Fruit fly (Drosophila melanogaster) whole organism, embryonic: ENCODE results near the gene TwdlE.

Source experiments
- Bdp1 ChIP-seq: fragments of 200-800 bp; sonication (Bioruptor generic); optimal IDR thresholded peaks from 3 replicates; lab custom pipeline; 2016; ENCODE audit warnings: missing biosample characterization, missing genetic modification characterization
- CG10366 ChIP-seq: fragments of 200-800 bp; sonication (Bioruptor generic); IDR thresholded peaks from 2 replicates; pipeline ENCODE4 v1.3.6; 2022; ENCODE audit warnings: missing biosample characterization, missing genetic modification characterization
- CG10959 ChIP-seq: fragments of 200-800 bp; sonication (Bioruptor generic); IDR thresholded peaks from 2 replicates; pipeline ENCODE4 v1.3.6; 2022; ENCODE audit warnings: missing biosample characterization, missing genetic modification characterization
- CG10979 ChIP-seq: fragments of 200-800 bp; sonication (Bioruptor generic); optimal IDR thresholded peaks from 2 replicates; lab custom pipeline; 2018; ENCODE audit warnings: missing biosample characterization, mild to moderate bottlenecking, missing genetic modification characterization, moderate library complexity
- CG12391 ChIP-seq: fragments of 200-800 bp; sonication (Bioruptor generic); optimal IDR thresholded peaks from 3 replicates; lab custom pipeline; 2018; ENCODE audit warnings: missing biosample characterization, mild to moderate bottlenecking, missing genetic modification characterization, moderate library complexity
- CG12744 ChIP-seq: fragments of 200-800 bp; sonication (Bioruptor generic); optimal IDR thresholded peaks from 2 replicates; lab custom pipeline; 2016; ENCODE audit warnings: missing biosample characterization, missing genetic modification characterization
- CG12769 ChIP-seq: fragments of 200-800 bp; sonication (Bioruptor generic); optimal IDR thresholded peaks from 2 replicates; lab custom pipeline; 2019; ENCODE audit warnings: missing biosample characterization, mild to moderate bottlenecking, missing genetic modification characterization, moderate library complexity
- CG12942 ChIP-seq: fragments of 200-800 bp; sonication (Bioruptor generic); optimal IDR thresholded peaks from 3 replicates; lab custom pipeline; 2016; ENCODE audit warnings: missing biosample characterization, missing genetic modification characterization
- CG15011 ChIP-seq: fragments of 200-800 bp; sonication (Bioruptor generic); optimal IDR thresholded peaks from 3 replicates; lab custom pipeline; 2018; ENCODE audit warnings: missing biosample characterization, mild to moderate bottlenecking, missing genetic modification characterization
- CG15514 ChIP-seq: fragments of 200-800 bp; sonication (Bioruptor generic); optimal IDR thresholded peaks from 3 replicates; lab custom pipeline; 2017; ENCODE audit warnings: missing biosample characterization, missing genetic modification characterization, mild to moderate bottlenecking, moderate library complexity, missing genetic modification reagents
- CG1603 ChIP-seq: fragments of 200-800 bp; sonication (Bioruptor generic); optimal IDR thresholded peaks from 2 replicates; lab custom pipeline; 2019; ENCODE audit warnings: missing biosample characterization, mild to moderate bottlenecking, missing genetic modification characterization, moderate library complexity
- CG16815 ChIP-seq: fragments of 200-800 bp; sonication (Bioruptor generic); optimal IDR thresholded peaks from 3 replicates; lab custom pipeline; 2017; ENCODE audit warnings: missing biosample characterization, mild to moderate bottlenecking, missing genetic modification characterization
- CG17186 ChIP-seq: fragments of 200-800 bp; sonication (Bioruptor generic); optimal IDR thresholded peaks from 3 replicates; lab custom pipeline; 2017; ENCODE audit warnings: missing biosample characterization, missing genetic modification reagents, missing genetic modification characterization
- CG17829 ChIP-seq: fragments of 200-800 bp; optimal IDR thresholded peaks from 2 replicates; lab custom pipeline; 2019; ENCODE audit warnings: missing biosample characterization, mild to moderate bottlenecking, missing genetic modification characterization, moderate library complexity
- CG18262 ChIP-seq: fragments of 200-800 bp; optimal IDR thresholded peaks from 3 replicates; lab custom pipeline; 2019; ENCODE audit warnings: missing biosample characterization, mild to moderate bottlenecking, missing genetic modification characterization, moderate library complexity
- CG4282 ChIP-seq: fragments of 200-800 bp; sonication (Bioruptor generic); optimal IDR thresholded peaks from 2 replicates; lab custom pipeline; 2016; ENCODE audit warnings: missing biosample characterization, missing genetic modification characterization
- CG5953 ChIP-seq: fragments of 200-800 bp; sonication (Bioruptor generic); IDR thresholded peaks from 2 replicates; pipeline ENCODE4 v1.3.6; 2022; ENCODE audit warnings: missing biosample characterization, missing genetic modification characterization
- CG6654 ChIP-seq: fragments of 200-800 bp; sonication (Bioruptor generic); optimal IDR thresholded peaks from 2 replicates; lab custom pipeline; 2017; ENCODE audit warnings: missing biosample characterization, mild to moderate bottlenecking, missing genetic modification characterization
- CG6813 ChIP-seq: fragments of 200-800 bp; sonication (Bioruptor generic); optimal IDR thresholded peaks from 2 replicates; lab custom pipeline; 2017; ENCODE audit warnings: missing biosample characterization, missing genetic modification characterization, mild to moderate bottlenecking, moderate library complexity, missing genetic modification reagents
- CG7786 ChIP-seq: fragments of 200-800 bp; sonication (Bioruptor generic); optimal IDR thresholded peaks from 2 replicates; lab custom pipeline; 2016; ENCODE audit warnings: missing biosample characterization, missing genetic modification characterization
- CG9727 ChIP-seq: fragments of 200-800 bp; sonication (Bioruptor generic); optimal IDR thresholded peaks from 3 replicates; lab custom pipeline; 2017; ENCODE audit warnings: missing biosample characterization, mild to moderate bottlenecking, missing genetic modification characterization
- CkIIα-i1 ChIP-seq: fragments of 200-800 bp; sonication (Bioruptor generic); IDR thresholded peaks from 2 replicates; pipeline ENCODE4 v1.3.6; 2022; ENCODE audit warnings: missing biosample characterization, missing genetic modification characterization
- Dfd ChIP-seq, 2 experiments: fragments of >200 bp; optimal IDR thresholded peaks; 2 replicates each; lab custom pipeline; 2017; ENCODE audit warnings: missing biosample characterization in 2 of 2, missing genetic modification characterization in 2 of 2
- Eip74EF ChIP-seq, 2 experiments: fragments of 200-800 bp in 1 of 2; fragments of >200 bp in 1 of 2; sonication (Bioruptor generic) in 1 of 2; optimal IDR thresholded peaks; 2 replicates each; lab custom pipeline; 2017 to 2019; ENCODE audit warnings: missing biosample characterization in 2 of 2, missing genetic modification characterization in 2 of 2, mild to moderate bottlenecking in 1 of 2, moderate library complexity in 1 of 2
- H2.0 ChIP-seq: fragments of 200-800 bp; sonication (Bioruptor generic); IDR thresholded peaks from 2 replicates; pipeline ENCODE4 v1.3.6; 2022; ENCODE audit warnings: missing biosample characterization, missing genetic modification characterization
- HHEX ChIP-seq: fragments of 200-800 bp; sonication (Bioruptor generic); optimal IDR thresholded peaks from 3 replicates; lab custom pipeline; 2017; ENCODE audit warnings: missing biosample characterization, mild to moderate bottlenecking, missing genetic modification characterization, missing genetic modification reagents
- HLH4C ChIP-seq: fragments of 200-800 bp; sonication (Bioruptor generic); IDR thresholded peaks from 3 replicates; pipeline ENCODE4 v1.3.6; 2022; ENCODE audit warnings: missing biosample characterization, missing genetic modification characterization; ENCODE audit not compliant: partially characterized antibody
- Lpt ChIP-seq: fragments of >200 bp; optimal IDR thresholded peaks from 2 replicates; lab custom pipeline; 2018; ENCODE audit warnings: missing biosample characterization, missing genetic modification characterization
- Mes4 ChIP-seq: fragments of 200-800 bp; sonication (Bioruptor generic); optimal IDR thresholded peaks from 2 replicates; lab custom pipeline; 2016; ENCODE audit warnings: missing biosample characterization, missing genetic modification characterization
- Ravus ChIP-seq: fragments of 200-800 bp; sonication (Bioruptor generic); IDR thresholded peaks from 2 replicates; pipeline ENCODE4 v1.3.6; 2022; ENCODE audit warnings: missing biosample characterization, missing genetic modification characterization
- Sox102F ChIP-seq: fragments of 200-800 bp; sonication (Bioruptor generic); optimal IDR thresholded peaks from 2 replicates; lab custom pipeline; 2018; ENCODE audit warnings: missing biosample characterization, mild to moderate bottlenecking, missing genetic modification characterization, moderate library complexity
- Usf ChIP-seq: fragments of 200-800 bp; sonication (Bioruptor generic); optimal IDR thresholded peaks from 2 replicates; lab custom pipeline; 2017; ENCODE audit warnings: missing genotype, missing biosample characterization, missing genetic modification characterization
- bbx ChIP-seq: fragments of 200-800 bp; sonication (Bioruptor generic); IDR thresholded peaks from 2 replicates; pipeline ENCODE4 v1.3.6; 2022; ENCODE audit warnings: missing biosample characterization, missing genetic modification characterization; ENCODE audit not compliant: partially characterized antibody
- cato ChIP-seq: fragments of 200-800 bp; sonication (Bioruptor generic); optimal IDR thresholded peaks from 2 replicates; lab custom pipeline; 2016; ENCODE audit warnings: missing biosample characterization, missing genetic modification characterization, borderline replicate concordance
- caup ChIP-seq: fragments of 200-800 bp; sonication (Bioruptor generic); optimal IDR thresholded peaks from 3 replicates; lab custom pipeline; 2017; ENCODE audit warnings: missing biosample characterization, mild to moderate bottlenecking, missing genetic modification characterization, moderate library complexity; ENCODE audit not compliant: severe bottlenecking
- chinmo ChIP-seq: fragments of 200-800 bp; sonication (Bioruptor generic); IDR thresholded peaks from 4 replicates; pipeline ENCODE4 v1.3.6; 2022; ENCODE audit warnings: missing biosample characterization, missing genetic modification characterization; ENCODE audit not compliant: partially characterized antibody
- dpn ChIP-seq, 2 experiments: fragments of 200-800 bp; sonication (Bioruptor generic); optimal IDR thresholded peaks; 3 replicates each; lab custom pipeline; 2016; ENCODE audit warnings: missing biosample characterization in 2 of 2, missing genetic modification characterization in 2 of 2
- dysf ChIP-seq: fragments of 200-800 bp; sonication (Bioruptor generic); IDR thresholded peaks from 3 replicates; pipeline ENCODE4 v1.3.6; 2022; ENCODE audit warnings: missing biosample characterization, missing genetic modification characterization
- gcm ChIP-seq: fragments of 200-800 bp; sonication (Bioruptor generic); optimal IDR thresholded peaks from 2 replicates; lab custom pipeline; 2019; ENCODE audit warnings: missing biosample characterization, mild to moderate bottlenecking, missing genetic modification characterization, moderate library complexity
- gfzf ChIP-seq: fragments of 200-800 bp; sonication (Bioruptor generic); optimal IDR thresholded peaks from 2 replicates; lab custom pipeline; 2016; ENCODE audit warnings: missing biosample characterization, mild to moderate bottlenecking, missing genetic modification characterization, moderate library complexity
- gt ChIP-seq: fragments of 200-800 bp; sonication (Bioruptor generic); IDR thresholded peaks from 2 replicates; pipeline ENCODE4 v1.3.6; 2022; ENCODE audit warnings: missing biosample characterization, missing genetic modification characterization
- kni ChIP-seq: fragments of 200-800 bp; sonication (Bioruptor generic); optimal IDR thresholded peaks from 3 replicates; lab custom pipeline; 2017; ENCODE audit warnings: mild to moderate bottlenecking, missing biosample characterization, missing genetic modification reagents, missing genetic modification characterization
- org-1 ChIP-seq: fragments of 200-800 bp; sonication (Bioruptor generic); optimal IDR thresholded peaks from 2 replicates; lab custom pipeline; 2017; ENCODE audit warnings: missing biosample characterization, missing genetic modification characterization
- pan ChIP-seq, 4 experiments: fragments of >200 bp in 3 of 4; fragments of 200-800 bp in 1 of 4; sonication (Bioruptor generic) in 1 of 4; optimal IDR thresholded peaks in 3 of 4; IDR thresholded peaks in 1 of 4; 2 replicates each; pipeline versions ENCODE4 v1.3.6 to Lab custom; 2017 to 2022; ENCODE audit warnings: missing biosample characterization in 2 of 4, missing genetic modification characterization in 2 of 4, mixed read lengths in 1 of 4
- phol ChIP-seq: fragments of 200-800 bp; sonication (Bioruptor generic); optimal IDR thresholded peaks from 3 replicates; lab custom pipeline; 2018; ENCODE audit warnings: missing biosample characterization, mild to moderate bottlenecking, missing genetic modification characterization, moderate library complexity
- rib ChIP-seq: fragments of 200-800 bp; sonication (Bioruptor generic); IDR thresholded peaks from 2 replicates; pipeline ENCODE4 v1.3.6; 2022; ENCODE audit warnings: missing biosample characterization, missing genetic modification characterization
- sens-2 ChIP-seq: fragments of 200-800 bp; sonication (Bioruptor generic); IDR thresholded peaks from 2 replicates; pipeline ENCODE4 v1.3.6; 2022; ENCODE audit warnings: missing biosample characterization, missing genetic modification characterization
- sna ChIP-seq: fragments of 200-800 bp; sonication (Bioruptor generic); IDR thresholded peaks from 2 replicates; pipeline ENCODE4 v1.3.6; 2022; ENCODE audit warnings: missing biosample characterization, missing genetic modification characterization; ENCODE audit not compliant: partially characterized antibody

Gene TwdlE

dm6 chr2L:7821279-7821848, 39.3 kb downstream of the TwdlE start (continued):
- TF ChIP-seq Usf (GFP tag; lab: Kevin White, UChicago), result no peak
- TF ChIP-seq CG17186, result peak; percentile 12
- TF ChIP-seq sens-2 (GFP tag; lab: Robert Waterston, UW), result 0 out of 2 replicates have a peak, but pooled peaks have one; percentile 9
- TF ChIP-seq CG7786, result peak; percentile 66
- no peak for TF ChIP-seq Sox102F (GFP tag; lab: Kevin White, UChicago)
- TF ChIP-seq CG15011 (GFP tag; lab: Kevin White, UChicago), result no peak
- TF ChIP-seq CG17829, result peak; percentile 65
- peak; percentile 67 for TF ChIP-seq phol
- no peak for TF ChIP-seq gt (GFP tag; lab: Robert Waterston, UW)
- TF ChIP-seq CG5953 (GFP tag; lab: Robert Waterston, UW), result peak; percentile 42; the same call in 1 of the 2 replicates
- TF ChIP-seq CG4282 (GFP tag; lab: Kevin White, UChicago), result no peak
- peak; percentile 85 for TF ChIP-seq bbx (GFP tag; lab: Robert Waterston, UW)
- peak; percentile 62 to 64 for TF ChIP-seq dpn (GFP tag; optimal IDR thresholded peaks at IDR 0.05; lab: Kevin White, UChicago)
- TF ChIP-seq CG16815 (GFP tag; lab: Kevin White, UChicago), result peak; percentile 18
- no peak for TF ChIP-seq org-1 (GFP tag; lab: Kevin White, UChicago)
- TF ChIP-seq Mes4, result peak; percentile 44
- TF ChIP-seq CG10959 (GFP tag; lab: Robert Waterston, UW), result no peak; the same call in 1 of the 2 replicates
- no peak for TF ChIP-seq CkIIα-i1
- peak; percentile 41 for TF ChIP-seq CG18262 (tag; lab: Kevin White, UChicago)
- no peak for TF ChIP-seq CG6813 (GFP tag; lab: Kevin White, UChicago)
- peak; percentile 20 for TF ChIP-seq gfzf (GFP tag; lab: Kevin White, UChicago)
- peak; percentile 85 for TF ChIP-seq HLH4C (GFP tag; lab: Robert Waterston, UW)
- peak; percentile 88 for TF ChIP-seq sna (GFP tag; lab: Robert Waterston, UW)
- no peak for TF ChIP-seq rib (GFP tag; lab: Robert Waterston, UW)
- TF ChIP-seq CG12942 (GFP tag; lab: Kevin White, UChicago), result peak; percentile 15
- TF ChIP-seq chinmo (GFP tag; lab: Robert Waterston, UW), result peak; percentile 81; the same call in 2 of the 4 replicates
- no peak for TF ChIP-seq CG1603 (tag; lab: Kevin White, UChicago)
- no peak for TF ChIP-seq Dfd (GFP tag; optimal IDR thresholded peaks at IDR 0.05; lab: Kevin White, UChicago)
- no peak for TF ChIP-seq Ravus (GFP tag; lab: Robert Waterston, UW)
- TF ChIP-seq CG12391 (tag; lab: Kevin White, UChicago), result peak; percentile 51
- TF ChIP-seq CG12769, result no peak
- no peak for TF ChIP-seq kni (GFP tag; lab: Kevin White, UChicago)
- TF ChIP-seq CG10979 (tag; lab: Kevin White, UChicago), result peak; percentile 42
- peak in 1 of 2 experiments; percentile 28 for TF ChIP-seq Eip74EF (GFP tag; optimal IDR thresholded peaks at IDR 0.05; lab: Kevin White, UChicago)
- TF ChIP-seq H2.0, result peak; percentile 40; the same call in 1 of the 2 replicates
- peak; percentile 53 for TF ChIP-seq HHEX (GFP tag; lab: Kevin White, UChicago)
- TF ChIP-seq Bdp1 (GFP tag; lab: Kevin White, UChicago), result no peak
- no peak for TF ChIP-seq cato (GFP tag; lab: Kevin White, UChicago)
- TF ChIP-seq gcm (GFP tag; lab: Kevin White, UChicago), result no peak
- TF ChIP-seq CG10366 (GFP tag; lab: Robert Waterston, UW), result peak; percentile 42
- peak; percentile 36 for TF ChIP-seq caup
- TF ChIP-seq Lpt (GFP tag; lab: Kevin White, UChicago), result no peak
- peak; percentile 63 for TF ChIP-seq CG9727
- TF ChIP-seq CG12744 (GFP tag; lab: Kevin White, UChicago), result peak; percentile 36
- TF ChIP-seq CG15514, result peak; percentile 79
- TF ChIP-seq dysf (GFP tag; lab: Robert Waterston, UW), result peak; percentile 63
- no peak for TF ChIP-seq pan (optimal IDR thresholded peaks at IDR 0.05; lab: Kevin White, UChicago)
- peak in 1 of 2 experiments; percentile 73 for TF ChIP-seq pan (GFP tag; optimal IDR thresholded peaks at IDR 0.05 in 1 of 2, IDR thresholded peaks at IDR 0.05 in 1 of 2)
- TF ChIP-seq CG6654 (GFP tag; lab: Kevin White, UChicago), result no peak
